Fruit fly (Drosophila melanogaster) whole organism, embryonic: ENCODE data around the gene CG2608.
A peak's percentile ranks its signal among the peaks of the same experiment; 100 is the strongest.

Experiments used
- Atf6 ChIP-seq: fragments of 200-800 bp; sonication (Bioruptor generic); IDR thresholded peaks from 2 replicates; pipeline ENCODE4 v1.3.6; 2022; ENCODE audit warnings: missing biosample characterization, missing genetic modification characterization
- CG12155 ChIP-seq: fragments of 200-800 bp; sonication (Bioruptor generic); optimal IDR thresholded peaks from 3 replicates; lab custom pipeline; 2016; ENCODE audit warnings: missing biosample characterization, missing genetic modification characterization
- CG12391 ChIP-seq: fragments of 200-800 bp; sonication (Bioruptor generic); optimal IDR thresholded peaks from 3 replicates; lab custom pipeline; 2018; ENCODE audit warnings: missing biosample characterization, mild to moderate bottlenecking, missing genetic modification characterization, moderate library complexity
- CG12942 ChIP-seq: fragments of 200-800 bp; sonication (Bioruptor generic); optimal IDR thresholded peaks from 3 replicates; lab custom pipeline; 2016; ENCODE audit warnings: missing biosample characterization, missing genetic modification characterization
- CG5180 ChIP-seq: fragments of 200-800 bp; sonication (Bioruptor generic); optimal IDR thresholded peaks from 3 replicates; lab custom pipeline; 2017; ENCODE audit warnings: missing biosample characterization, missing genetic modification characterization, mild to moderate bottlenecking, moderate library complexity, missing genetic modification reagents
- CG6689 ChIP-seq: fragments of 200-800 bp; sonication (Bioruptor generic); IDR thresholded peaks from 2 replicates; pipeline ENCODE4 v1.3.6; 2022; ENCODE audit warnings: missing biosample characterization, missing genetic modification characterization
- CG8765 ChIP-seq: fragments of 200-800 bp; sonication (Bioruptor generic); IDR thresholded peaks from 2 replicates; pipeline ENCODE4 v1.3.6; 2022; ENCODE audit warnings: missing biosample characterization, missing genetic modification characterization
- Dfd ChIP-seq, 2 experiments: fragments of >200 bp; optimal IDR thresholded peaks; 2 replicates each; lab custom pipeline; 2017; ENCODE audit warnings: missing biosample characterization in 2 of 2, missing genetic modification characterization in 2 of 2
- Elba2 ChIP-seq: fragments of 200-800 bp; sonication (Bioruptor generic); optimal IDR thresholded peaks from 3 replicates; lab custom pipeline; 2016; ENCODE audit warnings: missing biosample characterization, missing genetic modification characterization
- Ets65A ChIP-seq: fragments of 200-800 bp; sonication (Bioruptor generic); peaks from one replicate; lab custom pipeline; 2016; ENCODE audit warnings: missing biosample characterization, missing genetic modification characterization
- Oaz ChIP-seq: fragments of 200-800 bp; sonication (Bioruptor generic); IDR thresholded peaks from 2 replicates; pipeline ENCODE4 v1.3.6; 2022; ENCODE audit warnings: missing biosample characterization, missing genetic modification characterization
- Optix ChIP-seq: fragments of 200-800 bp; sonication (Bioruptor generic); IDR thresholded peaks from 3 replicates; pipeline ENCODE4 v1.3.6; 2022; ENCODE audit warnings: missing biosample characterization, missing genetic modification characterization
- PHDP ChIP-seq: fragments of 200-800 bp; sonication (Bioruptor generic); optimal IDR thresholded peaks from 3 replicates; lab custom pipeline; 2018; ENCODE audit warnings: missing biosample characterization, mild to moderate bottlenecking, missing genetic modification characterization, moderate library complexity
- Rfx ChIP-seq: fragments of 200-800 bp; sonication (Bioruptor generic); IDR thresholded peaks from 2 replicates; pipeline ENCODE4 v1.3.6; 2022; ENCODE audit warnings: missing biosample characterization, missing genetic modification characterization
- abd-A ChIP-seq: fragments of 200-800 bp; sonication (Bioruptor generic); optimal IDR thresholded peaks from 3 replicates; lab custom pipeline; 2019; ENCODE audit warnings: missing biosample characterization, mild to moderate bottlenecking, missing genetic modification characterization, moderate library complexity
- corto ChIP-seq: fragments of 200-800 bp; sonication (Bioruptor generic); optimal IDR thresholded peaks from 2 replicates; lab custom pipeline; 2016; ENCODE audit warnings: missing biosample characterization, mild to moderate bottlenecking, missing genetic modification characterization, moderate library complexity
- klu ChIP-seq: fragments of 200-800 bp; sonication (Bioruptor generic); IDR thresholded peaks from 2 replicates; pipeline ENCODE4 v1.3.6; 2022; ENCODE audit warnings: missing biosample characterization, missing genetic modification characterization
- otp ChIP-seq: fragments of 200-800 bp; sonication (Bioruptor generic); IDR thresholded peaks from 3 replicates; pipeline ENCODE4, ENCODE4 v1.3.6; 2022; ENCODE audit warnings: missing biosample characterization, missing genetic modification characterization
- pan ChIP-seq, 4 experiments: fragments of >200 bp in 3 of 4; fragments of 200-800 bp in 1 of 4; sonication (Bioruptor generic) in 1 of 4; optimal IDR thresholded peaks in 3 of 4; IDR thresholded peaks in 1 of 4; 2 replicates each; pipeline versions ENCODE4 v1.3.6 to Lab custom; 2017 to 2022; ENCODE audit warnings: missing biosample characterization in 2 of 4, missing genetic modification characterization in 2 of 4, mixed read lengths in 1 of 4
- sqz ChIP-seq: fragments of 200-800 bp; sonication (Bioruptor generic); optimal IDR thresholded peaks from 3 replicates; lab custom pipeline; 2018; ENCODE audit warnings: missing biosample characterization, mild to moderate bottlenecking, missing genetic modification characterization
- tio ChIP-seq: fragments of 200-800 bp; sonication (Bioruptor generic); optimal IDR thresholded peaks from 2 replicates; lab custom pipeline; 2017; ENCODE audit warnings: missing biosample characterization, missing genetic modification characterization, inconsistent platforms
- unpg ChIP-seq: fragments of 200-800 bp; sonication (Bioruptor generic); optimal IDR thresholded peaks from 3 replicates; lab custom pipeline; 2018; ENCODE audit warnings: missing biosample characterization, mild to moderate bottlenecking, missing genetic modification characterization, moderate library complexity
- vvl ChIP-seq: fragments of 200-800 bp; sonication (Bioruptor generic); IDR thresholded peaks from 2 replicates; pipeline ENCODE4 v1.3.6; 2022; ENCODE audit warnings: missing biosample characterization, missing genetic modification characterization

The CG2608 gene

DNA sequence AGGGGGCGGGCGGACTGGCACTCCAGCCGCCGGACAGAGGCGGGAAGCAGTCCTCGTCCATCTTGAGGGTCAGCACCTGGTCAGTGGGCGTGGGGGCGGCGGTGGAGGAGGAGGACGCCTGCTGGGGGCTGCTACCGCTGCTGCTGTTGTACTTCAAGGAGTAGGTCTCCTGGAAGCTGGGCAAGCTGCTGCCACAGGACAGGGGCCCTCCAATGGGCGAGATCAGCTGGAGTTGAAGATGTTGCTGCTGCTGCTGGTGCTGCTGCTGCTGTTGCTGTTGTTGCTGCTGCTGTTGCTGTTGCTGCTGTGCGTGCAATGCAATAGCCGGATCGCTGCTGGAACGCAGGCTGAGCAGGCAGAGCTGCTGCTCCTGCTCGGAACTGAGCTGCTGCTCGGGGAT is 43.1 kb downstream of the CG2608 start:
- TF ChIP-seq Optix (no peak), CG12155 (no peak), unpg (GFP tag; lab: Kevin White, UChicago) (no peak), Rfx (GFP tag; lab: Robert Waterston, UW) (no peak), tio (GFP tag; lab: Kevin White, UChicago) (no peak), Atf6 (GFP tag; lab: Robert Waterston, UW) (no peak), sqz (GFP tag; lab: Kevin White, UChicago) (no peak), klu (no peak), Oaz (no peak), Elba2 (GFP tag; lab: Kevin White, UChicago) (no peak), CG12942 (GFP tag; lab: Kevin White, UChicago) (no peak), CG8765 (GFP tag; lab: Robert Waterston, UW) (no peak), pan (optimal IDR thresholded peaks at IDR 0.05; lab: Kevin White, UChicago) (no peak), pan (GFP tag; optimal IDR thresholded peaks at IDR 0.05 in 1 of 2, IDR thresholded peaks at IDR 0.05 in 1 of 2) (no peak), PHDP (tag; lab: Kevin White, UChicago) (no peak), CG6689 (GFP tag; lab: Robert Waterston, UW) (no peak), corto (GFP tag; lab: Kevin White, UChicago) (no peak)

DNA sequence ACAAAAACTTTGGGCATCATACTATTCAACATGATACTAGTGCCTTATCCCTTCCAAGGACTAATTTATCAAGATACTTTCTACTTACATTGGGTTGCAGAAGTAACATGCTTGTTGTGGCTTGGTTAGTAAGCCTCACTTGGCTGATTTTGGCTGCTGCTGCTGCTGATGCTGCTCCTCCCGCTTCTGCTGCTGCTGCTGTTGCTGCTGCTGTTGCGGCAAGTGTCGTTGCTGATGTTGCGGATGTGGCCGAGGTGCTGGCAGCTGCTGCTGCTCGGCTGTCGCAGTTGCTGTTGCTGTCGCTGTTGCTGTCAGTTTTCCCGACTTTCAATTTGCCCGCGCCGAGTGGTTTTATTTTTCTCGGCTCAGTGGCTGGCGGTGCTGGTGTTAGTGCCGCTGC is 44.4 kb downstream of the CG2608 start:
- TF ChIP-seq CG12391 (tag; lab: Kevin White, UChicago) (no peak), Dfd (GFP tag; optimal IDR thresholded peaks at IDR 0.05; lab: Kevin White, UChicago) (peak in 1 of 2 experiments; percentile 59)

DNA sequence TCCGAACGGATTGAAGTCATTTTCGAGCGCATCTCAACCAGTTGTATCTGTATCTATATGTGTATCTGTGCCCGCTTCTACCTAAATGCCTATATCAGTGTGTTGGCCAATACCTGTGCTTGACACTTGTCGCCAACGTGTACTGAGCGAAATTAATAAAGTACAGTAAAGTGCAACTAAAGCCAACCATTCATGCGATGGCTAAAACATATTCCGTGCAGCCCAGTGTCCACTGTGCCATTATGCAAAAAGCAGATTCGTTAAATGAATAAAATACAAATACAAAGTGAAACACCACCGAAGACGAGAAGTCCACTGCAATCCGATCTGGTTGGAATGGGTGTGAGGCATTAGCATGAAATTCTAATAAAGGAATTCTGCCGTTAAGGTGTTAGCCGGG is 49.4 kb downstream of the CG2608 start:
- TF ChIP-seq abd-A (tag; lab: Kevin White, UChicago) (no peak), Ets65A (GFP tag; lab: Kevin White, UChicago) (peak; percentile 80), vvl (GFP tag; lab: Robert Waterston, UW) (peak; percentile 21; the same call in 1 of the 2 replicates), pan (optimal IDR thresholded peaks at IDR 0.05; lab: Kevin White, UChicago) (no peak), pan (GFP tag; optimal IDR thresholded peaks at IDR 0.05 in 1 of 2, IDR thresholded peaks at IDR 0.05 in 1 of 2) (peak in 1 of 2 experiments; percentile 23), otp (GFP tag; lab: Robert Waterston, UW) (no peak), CG5180 (GFP tag; lab: Kevin White, UChicago) (peak; percentile 42)
- TF ChIP-seq, all 482 proteins: peak for 4
